Worm (Caenorhabditis elegans): ENCODE results near the gene F58B4.6.

F58B4.6 gene

DNA sequence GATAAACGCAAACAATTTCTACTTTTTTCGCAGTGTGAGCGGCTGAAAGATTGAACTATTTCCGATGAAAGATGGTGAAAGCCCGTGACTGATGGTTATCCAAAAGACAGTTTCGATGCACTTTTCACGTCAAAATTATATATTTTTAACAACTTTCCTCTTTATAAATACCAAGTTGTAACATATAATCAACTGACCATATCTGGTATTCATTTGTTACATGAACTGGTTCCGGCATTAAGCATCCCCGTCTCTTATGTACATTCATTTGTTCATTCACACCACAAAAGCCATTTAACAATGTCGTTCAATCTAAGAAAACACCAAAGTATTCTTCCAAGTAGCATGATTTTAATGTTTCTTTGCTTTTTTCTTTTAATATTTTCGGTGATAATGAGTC lies 41.4 kb upstream of the F58B4.6 start, which contains the start of gene F32D8.2 (continued):
- no peak for TF ChIP-seq pha-4 (tag; optimal IDR thresholded peaks at IDR 0.05)

- TF ChIP-seq elt-2 (tag; optimal IDR thresholded peaks at IDR 0.05), result no peak
- TF ChIP-seq ahr-1 (tag; optimal IDR thresholded peaks at IDR 0.05), result no peak
- no peak for TF ChIP-seq dmd-4 (tag; optimal IDR thresholded peaks at IDR 0.05; ENCODE audit: borderline replicate concordance)
- TF ChIP-seq nhr-232 (tag; optimal IDR thresholded peaks at IDR 0.05), result no peak
- no peak for TF ChIP-seq ttx-3 (tag; optimal IDR thresholded peaks at IDR 0.05)
- TF ChIP-seq T23F11.4 (GFP tag; optimal IDR thresholded peaks at IDR 0.05), result no peak
- no peak for TF ChIP-seq nfya-1 (tag; optimal IDR thresholded peaks at IDR 0.05)
- TF ChIP-seq lin-11 (tag; optimal IDR thresholded peaks at IDR 0.05), result no peak
- no peak for TF ChIP-seq elt-4 (tag; optimal IDR thresholded peaks at IDR 0.05)
- no peak for TF ChIP-seq pha-2 (tag; optimal IDR thresholded peaks at IDR 0.05)
- TF ChIP-seq sox-4 (tag; optimal IDR thresholded peaks at IDR 0.05), result no peak
- TF ChIP-seq ceh-22 (tag; optimal IDR thresholded peaks at IDR 0.05), result no peak
- no peak for TF ChIP-seq pha-4 (tag; optimal IDR thresholded peaks at IDR 0.05)
Observed at ce11 chrV:10886405-10886887, 38.4 kb upstream of the F58B4.6 start, which contains the start of gene F32D8.3. Gene F32D8.3 (plus strand): TSS chrV:10886837.

DNA sequence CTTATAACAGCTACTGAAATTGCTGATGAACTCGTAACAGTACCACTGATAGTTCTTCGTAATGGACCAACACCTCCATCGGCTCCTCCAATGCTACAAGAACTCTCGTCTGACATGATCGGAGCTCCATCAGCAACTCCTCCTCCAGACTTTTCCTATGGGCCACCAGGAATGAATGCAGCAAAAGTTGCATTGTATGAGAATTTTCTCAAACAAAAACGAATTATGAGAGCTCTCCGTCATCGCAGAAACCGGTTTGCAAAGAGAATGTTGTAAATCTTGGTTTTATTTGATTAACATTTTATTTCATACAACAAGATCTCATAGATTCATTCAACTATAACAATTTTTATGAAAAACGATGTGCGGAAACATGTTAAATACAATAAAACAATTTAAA lies 37.3 kb upstream of the F58B4.6 start:
- TF ChIP-seq ceh-31 (tag; optimal IDR thresholded peaks at IDR 0.05) (no peak), hlh-13 (GFP tag; optimal IDR thresholded peaks at IDR 0.05) (no peak), ceh-45 (GFP tag; IDR thresholded peaks at IDR 0.05) (no peak), K09A11.1 (tag; optimal IDR thresholded peaks at IDR 0.05; ENCODE audit: insufficient read depth) (no peak), sox-4 (tag; optimal IDR thresholded peaks at IDR 0.05) (no peak), hlh-30 (tag; optimal IDR thresholded peaks at IDR 0.05; ENCODE audit: insufficient read depth) (no peak), ceh-14 (tag; optimal IDR thresholded peaks at IDR 0.05) (no peak), ceh-30 (tag; optimal IDR thresholded peaks at IDR 0.05) (no peak), madf-2 (tag; optimal IDR thresholded peaks at IDR 0.05) (no peak), ceh-6 (GFP tag; optimal IDR thresholded peaks at IDR 0.05) (no peak), pha-4 (tag; optimal IDR thresholded peaks at IDR 0.05) (no peak), dmd-4 (tag; optimal IDR thresholded peaks at IDR 0.05; ENCODE audit: borderline replicate concordance) (no peak), elt-4 (tag; optimal IDR thresholded peaks at IDR 0.05) (no peak), hlh-15 (tag; optimal IDR thresholded peaks at IDR 0.05) (no peak), npax-4 (tag; optimal IDR thresholded peaks at IDR 0.05) (no peak), unc-55 (GFP tag; optimal IDR thresholded peaks at IDR 0.05) (no peak), pat-9 (tag; optimal IDR thresholded peaks at IDR 0.05) (no peak), fax-1 (tag; optimal IDR thresholded peaks at IDR 0.05) (no peak), fkh-10 (GFP tag; optimal IDR thresholded peaks at IDR 0.05) (no peak)

DNA sequence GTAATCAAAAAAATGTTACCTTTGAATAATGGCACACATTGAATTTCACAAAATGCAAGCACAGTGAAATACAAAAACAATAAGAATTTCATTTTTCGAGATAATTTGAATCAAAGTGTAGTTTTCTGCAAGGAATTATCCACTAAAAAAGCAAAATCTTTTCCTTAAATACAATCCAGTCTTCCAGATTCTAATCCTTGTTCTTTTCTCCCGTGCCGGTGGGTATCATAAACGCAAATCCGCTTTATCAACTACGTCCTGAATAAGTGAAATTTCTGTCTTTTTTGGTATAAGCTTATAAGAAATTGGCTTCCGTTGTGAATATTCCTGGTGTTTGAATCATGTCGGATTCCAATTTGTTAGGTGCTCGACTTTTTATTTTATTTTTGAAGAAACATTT lies 36.7 kb upstream of the F58B4.6 start:
- no peak for TF ChIP-seq tbx-2 (tag; optimal IDR thresholded peaks at IDR 0.05)
- TF ChIP-seq ttx-3 (tag; optimal IDR thresholded peaks at IDR 0.05), result no peak
- TF ChIP-seq hlh-30 (tag; optimal IDR thresholded peaks at IDR 0.05; ENCODE audit: insufficient read depth), result no peak
- no peak for TF ChIP-seq unc-55 (GFP tag; optimal IDR thresholded peaks at IDR 0.05)
- no peak for TF ChIP-seq sox-2 (GFP tag; IDR thresholded peaks at IDR 0.05)
- no peak for TF ChIP-seq hlh-6 (tag; optimal IDR thresholded peaks at IDR 0.05)
- no peak for TF ChIP-seq F13H6.1 (tag; optimal IDR thresholded peaks at IDR 0.05)
- no peak for TF ChIP-seq ztf-16 (tag; optimal IDR thresholded peaks at IDR 0.05)
- no peak for TF ChIP-seq ceh-31 (tag; optimal IDR thresholded peaks at IDR 0.05)
- TF ChIP-seq lim-6 (tag; optimal IDR thresholded peaks at IDR 0.05), result no peak
- no peak for TF ChIP-seq fkh-10 (GFP tag; optimal IDR thresholded peaks at IDR 0.05)
- no peak for TF ChIP-seq che-1 (tag; optimal IDR thresholded peaks at IDR 0.05)
- no peak for TF ChIP-seq hlh-13 (GFP tag; optimal IDR thresholded peaks at IDR 0.05)
- TF ChIP-seq tbx-7 (tag; optimal IDR thresholded peaks at IDR 0.05), result no peak
- no peak for TF ChIP-seq K02D7.2 (tag; optimal IDR thresholded peaks at IDR 0.05)
- TF ChIP-seq zip-5 (tag; optimal IDR thresholded peaks at IDR 0.05), result no peak
